Fruit fly (Drosophila melanogaster) whole organism, embryonic: Measurements from ENCODE around the gene JMJD4.

ENCODE experiments used
- Adf1 ChIP-seq: fragments of 200-800 bp; sonication (Bioruptor generic); IDR thresholded peaks from 2 replicates; pipeline ENCODE4 v1.3.6; 2022; ENCODE audit warnings: missing biosample characterization, missing genetic modification characterization
- Blimp-1 ChIP-seq: fragments of 200-800 bp; sonication (Bioruptor generic); optimal IDR thresholded peaks from 3 replicates; lab custom pipeline; 2018; ENCODE audit warnings: missing biosample characterization, missing genetic modification characterization, mild to moderate bottlenecking, moderate library complexity, missing genetic modification reagents
- CG10431 ChIP-seq: fragments of 200-800 bp; sonication (Bioruptor generic); optimal IDR thresholded peaks from 3 replicates; lab custom pipeline; 2018; ENCODE audit warnings: missing biosample characterization, mild to moderate bottlenecking, missing genetic modification characterization
- CG10654 ChIP-seq: fragments of 200-800 bp; sonication (Bioruptor generic); optimal IDR thresholded peaks from 2 replicates; lab custom pipeline; 2016; ENCODE audit warnings: missing biosample characterization, missing genetic modification characterization
- CG13296 ChIP-seq: fragments of 200-800 bp; sonication (Bioruptor generic); optimal IDR thresholded peaks from 3 replicates; lab custom pipeline; 2018; ENCODE audit warnings: missing biosample characterization, mild to moderate bottlenecking, missing genetic modification characterization
- CG14667 ChIP-seq: fragments of 200-800 bp; sonication (Bioruptor generic); IDR thresholded peaks from 2 replicates; pipeline ENCODE4 v1.3.6; 2022; ENCODE audit warnings: missing biosample characterization, missing genetic modification characterization
- CG15073 ChIP-seq: fragments of 200-800 bp; sonication (Bioruptor generic); optimal IDR thresholded peaks from 2 replicates; lab custom pipeline; 2016; ENCODE audit warnings: missing biosample characterization, missing genetic modification characterization
- CG1529 ChIP-seq: fragments of 200-800 bp; sonication (Bioruptor generic); optimal IDR thresholded peaks from 3 replicates; lab custom pipeline; 2018; ENCODE audit warnings: missing biosample characterization, missing genetic modification characterization
- CG15601 ChIP-seq: fragments of 200-800 bp; sonication (Bioruptor generic); optimal IDR thresholded peaks from 3 replicates; lab custom pipeline; 2019; ENCODE audit warnings: missing biosample characterization, mild to moderate bottlenecking, missing genetic modification characterization, moderate library complexity
- CG1647 ChIP-seq: fragments of 200-800 bp; sonication (Bioruptor generic); optimal IDR thresholded peaks from 3 replicates; lab custom pipeline; 2016; ENCODE audit warnings: missing biosample characterization, missing genetic modification characterization
- CG16779 ChIP-seq: fragments of 200-800 bp; sonication (Bioruptor generic); IDR thresholded peaks from 2 replicates; pipeline ENCODE4 v1.3.6; 2022; ENCODE audit warnings: missing biosample characterization, missing genetic modification characterization
- CG16815 ChIP-seq: fragments of 200-800 bp; sonication (Bioruptor generic); optimal IDR thresholded peaks from 3 replicates; lab custom pipeline; 2017; ENCODE audit warnings: missing biosample characterization, mild to moderate bottlenecking, missing genetic modification characterization
- CG2678 ChIP-seq: fragments of 200-800 bp; sonication (Bioruptor generic); optimal IDR thresholded peaks from 3 replicates; lab custom pipeline; 2019; ENCODE audit warnings: missing biosample characterization, mild to moderate bottlenecking, missing genetic modification characterization, moderate library complexity
- CG2712 ChIP-seq: fragments of 200-800 bp; optimal IDR thresholded peaks from 3 replicates; lab custom pipeline; 2019; ENCODE audit warnings: missing biosample characterization, mild to moderate bottlenecking, missing genetic modification characterization, moderate library complexity
- CG3726 ChIP-seq: fragments of 200-800 bp; sonication (Bioruptor generic); IDR thresholded peaks from 3 replicates; pipeline ENCODE4, ENCODE4 v1.3.6; 2022; ENCODE audit warnings: missing biosample characterization, missing genetic modification characterization
- CG6765 ChIP-seq: fragments of 200-800 bp; sonication (Bioruptor generic); optimal IDR thresholded peaks from 3 replicates; lab custom pipeline; 2017; ENCODE audit warnings: missing biosample characterization, mild to moderate bottlenecking, missing genetic modification characterization
- CG7556 ChIP-seq: fragments of 200-800 bp; sonication (Bioruptor generic); optimal IDR thresholded peaks from 2 replicates; lab custom pipeline; 2017; ENCODE audit warnings: missing biosample characterization, mild to moderate bottlenecking, missing genetic modification characterization
- CG8765 ChIP-seq: fragments of 200-800 bp; sonication (Bioruptor generic); IDR thresholded peaks from 2 replicates; pipeline ENCODE4 v1.3.6; 2022; ENCODE audit warnings: missing biosample characterization, missing genetic modification characterization
- CG9609 ChIP-seq: fragments of 200-800 bp; sonication (Bioruptor generic); optimal IDR thresholded peaks from 3 replicates; lab custom pipeline; 2016; ENCODE audit warnings: missing biosample characterization, missing genetic modification characterization
- CrebB ChIP-seq: fragments of 200-800 bp; sonication (Bioruptor generic); optimal IDR thresholded peaks from 3 replicates; lab custom pipeline; 2018; ENCODE audit warnings: missing biosample characterization, mild to moderate bottlenecking, missing genetic modification characterization
- Dfd ChIP-seq, 2 experiments: fragments of >200 bp; optimal IDR thresholded peaks; 2 replicates each; lab custom pipeline; 2017; ENCODE audit warnings: missing biosample characterization in 2 of 2, missing genetic modification characterization in 2 of 2
- E2f1 ChIP-seq: fragments of 200-800 bp; sonication (Bioruptor generic); IDR thresholded peaks from 2 replicates; pipeline ENCODE4 v1.3.6; 2022; ENCODE audit warnings: missing biosample characterization, missing genetic modification characterization
- Fer1 ChIP-seq: fragments of 200-800 bp; sonication (Bioruptor generic); optimal IDR thresholded peaks from 2 replicates; lab custom pipeline; 2017; ENCODE audit warnings: missing biosample characterization, mild to moderate bottlenecking, missing genetic modification characterization
- Fer2 ChIP-seq: fragments of 200-800 bp; sonication (Bioruptor generic); optimal IDR thresholded peaks from 2 replicates; lab custom pipeline; 2018; ENCODE audit warnings: missing biosample characterization, mild to moderate bottlenecking, missing genetic modification characterization, moderate library complexity
- Hmr ChIP-seq: fragments of 200-800 bp; sonication (Bioruptor generic); optimal IDR thresholded peaks from 3 replicates; lab custom pipeline; 2017; ENCODE audit warnings: mild to moderate bottlenecking, missing biosample characterization, missing genetic modification reagents, missing genetic modification characterization
- Jarid2 ChIP-seq: fragments of 200-800 bp; sonication (Bioruptor generic); optimal IDR thresholded peaks from 3 replicates; lab custom pipeline; 2017; ENCODE audit warnings: mild to moderate bottlenecking, missing biosample characterization, missing genetic modification reagents, missing genetic modification characterization
- Nf-YA ChIP-seq: fragments of 200-800 bp; sonication (Bioruptor generic); IDR thresholded peaks from 2 replicates; pipeline ENCODE4 v1.3.6; 2022; ENCODE audit warnings: missing biosample characterization, missing genetic modification characterization
- Rx ChIP-seq: fragments of 200-800 bp; sonication (Bioruptor generic); IDR thresholded peaks from 2 replicates; pipeline ENCODE4 v1.3.6; 2022; ENCODE audit warnings: missing biosample characterization, missing genetic modification characterization
- Sin3A ChIP-seq: fragments of >200 bp; optimal IDR thresholded peaks from 2 replicates; lab custom pipeline; 2018
- Tbp ChIP-seq: fragments of >200 bp; optimal IDR thresholded peaks from 2 replicates; lab custom pipeline; 2018; ENCODE audit warnings: missing biosample characterization, missing genetic modification characterization
- ap ChIP-seq: fragments of 200-800 bp; sonication (Bioruptor generic); IDR thresholded peaks from 2 replicates; pipeline ENCODE4 v1.3.6; 2022; ENCODE audit warnings: missing biosample characterization, missing genetic modification characterization
- bowl ChIP-seq: fragments of 200-800 bp; sonication (Bioruptor generic); IDR thresholded peaks from 2 replicates; pipeline ENCODE4 v1.3.6; 2022; ENCODE audit warnings: missing biosample characterization, missing genetic modification characterization
- cad ChIP-seq: fragments of >200 bp; optimal IDR thresholded peaks from 2 replicates; lab custom pipeline; 2017; ENCODE audit warnings: missing biosample characterization, missing genetic modification characterization
- cato ChIP-seq: fragments of 200-800 bp; sonication (Bioruptor generic); optimal IDR thresholded peaks from 2 replicates; lab custom pipeline; 2016; ENCODE audit warnings: missing biosample characterization, missing genetic modification characterization, borderline replicate concordance
- ci ChIP-seq: fragments of 200-800 bp; sonication (Bioruptor generic); IDR thresholded peaks from 3 replicates; pipeline ENCODE4 v1.3.6; 2022; ENCODE audit warnings: missing biosample characterization, missing genetic modification characterization
- crp ChIP-seq, 2 experiments: fragments of 200-800 bp; sonication (Bioruptor generic); optimal IDR thresholded peaks; 2 replicates in 1 of 2; 3 replicates in 1 of 2; lab custom pipeline; 2017; ENCODE audit warnings: missing biosample characterization in 2 of 2, missing genetic modification characterization in 2 of 2, mild to moderate bottlenecking in 1 of 2, moderate library complexity in 1 of 2
- eve ChIP-seq, 2 experiments: fragments of >200 bp; optimal IDR thresholded peaks; 2 replicates each; lab custom pipeline; 2017; ENCODE audit warnings: missing biosample characterization in 2 of 2, missing genetic modification characterization in 2 of 2
- hb ChIP-seq: fragments of 200-800 bp; sonication (Bioruptor generic); IDR thresholded peaks from 3 replicates; pipeline ENCODE4 v1.3.6; 2022; ENCODE audit warnings: missing biosample characterization, missing genetic modification characterization; ENCODE audit not compliant: partially characterized antibody
- inv ChIP-seq: fragments of 200-800 bp; sonication (Bioruptor generic); IDR thresholded peaks from 2 replicates; pipeline ENCODE4 v1.3.6; 2022; ENCODE audit warnings: missing biosample characterization, missing genetic modification characterization; ENCODE audit not compliant: partially characterized antibody
- jigr1 ChIP-seq: fragments of 200-800 bp; sonication (Bioruptor generic); IDR thresholded peaks from 3 replicates; pipeline ENCODE4 v1.3.6; 2022; ENCODE audit warnings: missing biosample characterization, missing genetic modification characterization
- nerfin-1 ChIP-seq: fragments of 200-800 bp; sonication (Bioruptor generic); optimal IDR thresholded peaks from 3 replicates; lab custom pipeline; 2019; ENCODE audit warnings: missing biosample characterization, mild to moderate bottlenecking, missing genetic modification characterization, moderate library complexity
- pnt ChIP-seq: fragments of 200-800 bp; sonication (Bioruptor generic); optimal IDR thresholded peaks from 3 replicates; lab custom pipeline; 2016; ENCODE audit warnings: missing biosample characterization, missing genetic modification characterization
- ro ChIP-seq: fragments of 200-800 bp; sonication (Bioruptor generic); IDR thresholded peaks from 2 replicates; pipeline ENCODE4 v1.3.6; 2022; ENCODE audit warnings: missing biosample characterization, missing genetic modification characterization
- sd ChIP-seq: fragments of 200-800 bp; sonication (Bioruptor generic); optimal IDR thresholded peaks from 3 replicates; lab custom pipeline; 2018; ENCODE audit warnings: missing biosample characterization, mild to moderate bottlenecking, missing genetic modification characterization, moderate library complexity
- shn ChIP-seq: fragments of 200-800 bp; sonication (Bioruptor generic); optimal IDR thresholded peaks from 3 replicates; lab custom pipeline; 2016; ENCODE audit warnings: missing biosample characterization, missing genetic modification characterization
- sisA ChIP-seq: fragments of 200-800 bp; sonication (Bioruptor generic); IDR thresholded peaks from 2 replicates; pipeline ENCODE4 v1.3.6; 2022; ENCODE audit warnings: missing biosample characterization, missing genetic modification characterization
- sob ChIP-seq: fragments of 200-800 bp; sonication (Bioruptor generic); IDR thresholded peaks from 2 replicates; pipeline ENCODE4 v1.3.6; 2022; ENCODE audit warnings: missing biosample characterization, missing genetic modification characterization
- sqz ChIP-seq: fragments of 200-800 bp; sonication (Bioruptor generic); optimal IDR thresholded peaks from 3 replicates; lab custom pipeline; 2018; ENCODE audit warnings: missing biosample characterization, mild to moderate bottlenecking, missing genetic modification characterization
- tin ChIP-seq: fragments of 200-800 bp; sonication (Bioruptor generic); optimal IDR thresholded peaks from 3 replicates; lab custom pipeline; 2016; ENCODE audit warnings: missing biosample characterization, missing genetic modification characterization
- tio ChIP-seq: fragments of 200-800 bp; sonication (Bioruptor generic); optimal IDR thresholded peaks from 2 replicates; lab custom pipeline; 2017; ENCODE audit warnings: missing biosample characterization, missing genetic modification characterization, inconsistent platforms

Gene JMJD4

DNA sequence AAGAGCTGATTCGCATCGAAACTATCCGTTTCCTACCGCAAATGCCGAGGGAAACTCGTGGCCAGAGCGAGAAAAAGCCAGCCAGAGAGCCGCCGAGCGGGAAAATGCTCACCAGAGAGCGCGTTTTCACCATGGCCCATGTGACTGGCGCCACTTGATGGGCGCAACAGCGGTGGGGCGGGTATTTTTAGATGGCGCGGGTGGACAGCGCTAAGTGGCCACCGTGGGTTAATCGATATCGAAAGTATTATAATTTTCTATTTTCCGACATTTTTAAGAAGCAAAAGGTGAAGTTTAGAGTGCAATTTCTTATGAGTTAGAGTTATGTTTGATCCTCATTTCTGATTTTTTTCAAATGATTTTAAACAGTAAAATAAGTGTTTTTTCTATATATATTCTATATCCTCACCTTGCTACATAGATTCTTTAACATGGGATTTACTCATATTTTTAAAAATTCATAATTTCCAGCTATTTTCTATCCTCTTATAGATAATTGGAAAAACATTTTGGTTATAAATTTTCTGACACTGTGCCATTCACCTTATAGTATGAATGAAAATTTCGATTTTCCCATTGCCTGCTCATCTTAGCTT, 25.7 kb upstream of the JMJD4 start, which contains the start of gene Ptp36E (continued):
- TF ChIP-seq CG2678 (tag; lab: Kevin White, UChicago) = peak; percentile 95
- TF ChIP-seq nerfin-1 (tag; lab: Kevin White, UChicago) = peak; percentile 80
- peak; percentile 93 for TF ChIP-seq Hmr (GFP tag; lab: Kevin White, UChicago)
- peak; percentile 35; the same call in 1 of the 3 replicates for TF ChIP-seq ci (GFP tag; lab: Robert Waterston, UW)
- TF ChIP-seq tio (GFP tag; lab: Kevin White, UChicago) = peak; percentile 73
- peak; percentile 55 for TF ChIP-seq Jarid2 (GFP tag; lab: Kevin White, UChicago)
- TF ChIP-seq inv (GFP tag; lab: Robert Waterston, UW) = no peak
- TF ChIP-seq ap (GFP tag; lab: Robert Waterston, UW) = peak; percentile 55
- TF ChIP-seq Fer1 (GFP tag; lab: Kevin White, UChicago) = peak; percentile 89
- TF ChIP-seq CG9609 = no peak
- TF ChIP-seq CG2712 (tag; lab: Kevin White, UChicago) = peak; percentile 89
- TF ChIP-seq Tbp (GFP tag; lab: Kevin White, UChicago) = no peak
- TF ChIP-seq jigr1 (GFP tag; lab: Robert Waterston, UW) = no peak; the same call in 2 of the 3 replicates
- TF ChIP-seq CG16779 (GFP tag; lab: Robert Waterston, UW) = 0 out of 2 replicates have a peak, but pooled peaks have one; percentile 46
- peak; percentile 78 for TF ChIP-seq CG6765
- peak in 1 of 2 experiments; percentile 83 for TF ChIP-seq eve (GFP tag; optimal IDR thresholded peaks at IDR 0.05; lab: Kevin White, UChicago)
- TF ChIP-seq tin (GFP tag; lab: Kevin White, UChicago) = peak; percentile 56
- peak; percentile 70 for TF ChIP-seq sqz (GFP tag; lab: Kevin White, UChicago)
- no peak for TF ChIP-seq CG1647
- no peak for TF ChIP-seq Dfd (GFP tag; optimal IDR thresholded peaks at IDR 0.05; lab: Kevin White, UChicago)
- TF ChIP-seq sd = no peak
- TF ChIP-seq cad = no peak
- peak in 1 of 2 experiments; percentile 34 for TF ChIP-seq crp (GFP tag; optimal IDR thresholded peaks at IDR 0.05; lab: Kevin White, UChicago)
- TF ChIP-seq CG15601 (tag; lab: Kevin White, UChicago) = no peak
- peak; percentile 28; the same call in 1 of the 2 replicates for TF ChIP-seq CG8765 (GFP tag; lab: Robert Waterston, UW)
- no peak for TF ChIP-seq hb
- TF ChIP-seq CG13296 = peak; percentile 85
- peak; percentile 80 for TF ChIP-seq CG14667
- TF ChIP-seq Blimp-1 (GFP tag; lab: Kevin White, UChicago) = peak; percentile 81
- TF ChIP-seq Fer2 = peak; percentile 79
- peak; percentile 59 for TF ChIP-seq cato
- TF ChIP-seq CG7556 (GFP tag; lab: Kevin White, UChicago) = peak; percentile 93
- peak; percentile 80 for TF ChIP-seq E2f1 (GFP tag; lab: Robert Waterston, UW)
- TF ChIP-seq CG10654 = peak; percentile 56
- TF ChIP-seq CG1529 (GFP tag; lab: Kevin White, UChicago) = peak; percentile 72
- peak; percentile 46 for TF ChIP-seq CrebB (tag; lab: Kevin White, UChicago)
- TF ChIP-seq sob (GFP tag; lab: Robert Waterston, UW) = no peak
- TF ChIP-seq shn (GFP tag; lab: Kevin White, UChicago) = no peak
- TF ChIP-seq Sin3A (lab: Kevin White, UChicago) = no peak
- peak; percentile 13; the same call in 1 of the 2 replicates for TF ChIP-seq Adf1 (GFP tag; lab: Robert Waterston, UW)
- no peak for TF ChIP-seq CG15073 (GFP tag; lab: Kevin White, UChicago)
- peak; percentile 38 for TF ChIP-seq pnt
- TF ChIP-seq ro = no peak
- peak; percentile 67 for TF ChIP-seq CG16815 (GFP tag; lab: Kevin White, UChicago)
- peak; percentile 55; the same call in 1 of the 2 replicates for TF ChIP-seq Rx (GFP tag; lab: Robert Waterston, UW)
- TF ChIP-seq bowl = 0 out of 2 replicates have a peak, but pooled peaks have one; percentile 22
- peak; percentile 73 for TF ChIP-seq sisA (GFP tag; lab: Robert Waterston, UW)
- TF ChIP-seq CG3726 = no peak
- TF ChIP-seq CG10431 (GFP tag; lab: Kevin White, UChicago) = peak; percentile 11
- TF ChIP-seq Nf-YA (GFP tag; lab: Robert Waterston, UW) = peak; percentile 48; the same call in 1 of the 2 replicates
